Fruit fly (Drosophila melanogaster): ENCODE measurements around the gene Vps37B.

Vps37B gene

DNA sequence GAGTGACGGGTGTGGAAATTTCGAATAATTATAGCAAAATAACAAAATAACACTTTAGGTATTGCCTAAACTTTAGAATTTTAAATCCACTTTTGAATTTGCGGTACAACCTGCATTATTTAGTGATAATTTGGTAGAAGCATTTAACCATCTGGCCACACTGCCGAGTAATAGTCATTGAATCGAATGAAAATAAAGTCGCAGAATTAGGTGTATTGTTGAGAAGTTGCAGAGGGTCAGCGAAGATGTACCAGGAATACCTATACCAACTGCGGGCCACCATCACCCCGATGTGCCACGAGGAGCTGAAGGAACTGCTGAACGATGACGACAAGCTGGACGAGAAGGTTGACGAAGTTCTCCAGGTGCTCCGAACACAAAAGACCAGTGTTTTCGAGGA is at the start of gene Vps37B:
Gene Vps37B (plus strand): TSS at position 134 of the 400 bp plus-strand sequence.
- TF ChIP-seq CG17801 (GFP tag; optimal IDR thresholded peaks at IDR 0.05; ENCODE audit: partially characterized antibody): peak; percentile 4

DNA sequence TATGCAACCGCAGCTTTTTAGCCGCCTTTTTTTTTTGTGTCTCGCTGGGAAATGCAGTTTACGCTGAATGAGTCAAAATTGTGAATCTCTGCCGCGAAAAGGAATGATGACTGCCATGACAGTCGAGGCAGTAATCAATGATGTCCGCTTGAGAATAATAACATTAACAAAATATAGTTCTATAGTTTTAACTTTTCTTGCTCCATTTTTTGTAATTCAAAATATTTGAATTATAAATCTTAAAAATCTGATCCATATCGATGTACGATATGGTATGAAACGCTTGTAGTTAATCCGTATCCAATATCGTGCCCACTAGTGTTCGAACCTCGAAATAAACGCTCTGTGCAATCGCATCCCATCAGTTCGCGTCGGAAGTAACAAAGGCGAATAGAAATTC is 38.2 kb upstream of the Vps37B start:
- no peak for TF ChIP-seq CG17801 (GFP tag; optimal IDR thresholded peaks at IDR 0.05; ENCODE audit: partially characterized antibody)

DNA sequence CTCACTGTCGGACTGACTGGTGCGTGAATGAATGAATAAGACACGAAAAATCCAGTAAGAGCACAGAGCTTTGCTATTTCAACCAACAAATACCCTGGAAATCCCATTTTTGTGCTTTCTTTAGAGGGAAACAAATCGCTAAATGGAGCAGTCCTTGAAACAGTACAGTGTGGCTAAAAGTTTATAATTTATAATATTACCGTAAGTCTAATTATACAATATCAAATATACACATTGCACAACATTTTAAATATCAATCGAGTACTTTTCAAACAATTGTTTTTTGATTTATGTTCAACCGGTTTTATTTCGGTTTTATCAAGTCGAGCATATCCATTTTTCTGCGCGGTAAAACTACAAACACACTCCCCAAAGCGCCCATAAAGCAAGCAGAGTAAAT is 32.7 kb upstream of the Vps37B start:
- TF ChIP-seq CG17801 (GFP tag; optimal IDR thresholded peaks at IDR 0.05; ENCODE audit: partially characterized antibody): no peak

DNA sequence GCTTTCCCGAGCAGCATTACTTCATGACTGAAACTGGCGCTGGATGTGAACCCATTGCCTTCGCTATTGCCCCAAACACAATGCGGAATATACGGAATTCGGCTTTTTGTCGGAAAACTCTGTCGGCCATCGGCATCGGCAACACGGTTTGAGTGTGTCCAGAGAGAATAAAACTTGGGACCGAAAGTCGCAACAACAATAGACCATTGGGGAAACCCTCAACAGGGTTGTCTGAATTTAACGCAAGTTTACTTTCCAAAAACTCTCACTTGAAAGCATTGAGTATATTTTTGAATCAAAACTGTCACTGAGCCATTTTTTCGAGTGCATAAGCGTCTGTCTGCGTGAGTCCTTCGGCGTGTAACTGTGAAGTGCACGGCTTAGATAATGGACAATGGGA is 27.7 kb upstream of the Vps37B start:
- TF ChIP-seq CG17801 (GFP tag; optimal IDR thresholded peaks at IDR 0.05; ENCODE audit: partially characterized antibody): no peak

DNA sequence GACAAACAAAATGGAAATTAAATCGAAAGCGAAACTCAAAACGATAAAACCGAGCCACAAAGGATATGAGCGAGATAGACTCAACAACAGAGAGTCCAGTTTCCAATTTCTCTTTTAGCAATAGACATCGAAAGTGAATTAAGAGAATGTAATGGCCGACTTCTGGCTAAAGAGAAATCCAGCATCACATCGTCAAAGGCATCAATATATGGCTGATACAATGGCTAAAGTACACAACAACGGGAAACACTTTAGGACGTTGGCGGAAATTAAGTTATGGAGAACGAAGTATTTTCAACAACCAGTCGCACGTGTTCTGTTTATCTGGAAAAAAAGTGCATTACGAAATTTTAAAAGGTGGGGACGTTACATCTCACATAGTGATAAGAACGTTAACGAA is 26.4 kb upstream of the Vps37B start:
- TF ChIP-seq CG17801 (GFP tag; optimal IDR thresholded peaks at IDR 0.05; ENCODE audit: partially characterized antibody): no peak

DNA sequence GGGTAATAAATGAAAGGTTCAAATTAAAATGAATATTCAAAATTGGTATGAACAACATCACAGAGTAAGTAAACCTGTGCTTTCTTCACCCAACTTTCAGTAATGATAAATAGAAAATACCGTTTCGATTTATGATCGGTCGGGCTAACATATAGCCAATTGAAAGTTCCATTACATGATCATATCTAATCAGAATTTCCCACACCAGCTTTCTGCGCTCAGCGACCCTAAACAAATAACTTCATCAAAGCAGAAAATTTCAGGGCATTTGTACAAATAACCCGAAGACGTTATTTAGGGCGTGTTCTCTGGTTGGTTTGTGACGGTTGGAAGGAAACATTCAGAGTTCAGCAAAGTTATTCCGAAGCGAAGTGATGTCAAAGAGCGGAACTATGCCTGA is 22.2 kb upstream of the Vps37B start:
- no peak for TF ChIP-seq CG17801 (GFP tag; optimal IDR thresholded peaks at IDR 0.05; ENCODE audit: partially characterized antibody)

DNA sequence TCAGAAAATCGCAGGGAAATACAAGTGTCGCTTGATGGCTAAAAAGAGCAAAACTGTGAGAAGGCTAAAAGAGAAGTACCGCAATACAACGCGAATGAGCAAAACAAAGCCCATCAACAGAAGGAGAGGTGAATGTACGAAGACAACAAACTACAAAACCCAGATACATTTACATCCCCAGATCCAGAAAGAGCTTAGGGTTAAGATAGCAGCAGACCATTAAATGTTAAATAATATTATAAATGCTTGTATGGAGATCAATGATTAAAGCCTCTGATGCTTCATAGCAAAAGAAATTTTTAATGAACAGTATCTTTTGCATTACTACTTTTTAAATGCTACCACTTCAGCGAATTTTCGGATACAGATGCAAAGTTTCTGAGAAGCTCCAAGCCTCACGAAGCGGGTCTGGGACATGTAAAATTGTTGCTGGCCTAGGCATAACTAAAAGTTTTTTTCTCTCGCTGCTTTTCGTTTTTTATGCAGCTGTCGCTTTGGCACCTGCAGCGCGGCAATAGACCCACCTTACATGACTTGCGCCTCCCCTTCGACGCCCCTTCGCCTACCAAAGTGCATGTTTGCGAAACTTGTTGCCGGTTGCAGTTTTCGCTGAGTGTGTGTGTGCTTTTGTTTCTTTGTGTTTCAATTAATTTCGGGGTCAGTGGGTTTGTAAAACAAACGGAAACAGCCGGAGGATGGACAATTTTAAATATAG is 20.5 kb upstream of the Vps37B start:
- TF ChIP-seq CG17801 (GFP tag; optimal IDR thresholded peaks at IDR 0.05; ENCODE audit: partially characterized antibody): no peak

DNA sequence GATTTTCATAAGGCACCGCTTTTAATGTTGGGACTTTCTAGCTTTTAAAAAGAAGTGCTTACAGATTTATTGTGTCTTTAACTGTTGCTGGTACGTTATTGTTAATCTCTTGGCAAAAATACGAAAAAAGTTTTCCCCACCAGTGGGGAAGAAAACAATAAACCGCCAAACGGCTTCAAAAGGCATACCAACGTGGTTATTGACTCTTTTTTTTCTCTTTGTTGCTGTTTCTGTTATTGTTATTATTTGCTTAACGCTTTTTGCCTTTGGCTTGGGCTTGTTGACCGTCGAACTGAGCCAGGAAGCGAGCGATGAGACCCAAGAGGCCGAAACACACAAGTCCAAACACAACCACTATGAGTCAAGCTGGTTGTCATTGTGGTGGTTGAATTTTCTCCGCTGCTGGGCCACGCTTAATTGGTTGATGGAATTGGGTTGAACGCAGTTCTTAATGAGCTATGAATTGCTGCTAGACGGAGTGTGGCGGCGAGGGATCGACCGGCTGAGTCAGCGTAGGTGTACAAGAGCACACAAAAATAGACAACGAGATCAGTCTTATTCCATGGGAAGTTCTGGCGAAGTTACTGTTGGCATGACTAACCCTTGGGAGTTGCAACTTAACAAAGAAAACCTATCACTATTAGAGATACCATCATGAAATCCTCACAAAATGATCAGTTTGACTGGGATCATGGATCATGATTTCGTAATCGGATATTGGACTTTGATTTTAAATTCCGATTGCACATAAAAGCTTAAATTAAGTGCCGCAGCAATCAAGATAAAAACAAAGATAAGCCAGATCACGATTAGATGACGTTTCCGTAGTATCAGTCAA is 18.5 kb upstream of the Vps37B start:
- no peak for TF ChIP-seq CG17801 (GFP tag; optimal IDR thresholded peaks at IDR 0.05; ENCODE audit: partially characterized antibody)

DNA sequence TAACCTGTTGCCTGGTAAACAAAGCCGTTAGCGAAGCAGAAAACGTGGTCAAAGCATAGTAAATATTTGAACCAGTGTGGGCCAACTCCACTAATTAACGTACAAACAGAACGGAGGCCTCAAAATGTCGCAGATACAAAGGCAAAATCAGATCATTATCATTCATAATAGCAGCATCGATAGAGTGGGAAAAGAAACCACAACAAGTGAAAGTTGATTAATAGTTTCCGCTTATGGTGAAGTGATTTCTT is 17.9 kb upstream of the Vps37B start:
- no peak for TF ChIP-seq CG17801 (GFP tag; optimal IDR thresholded peaks at IDR 0.05; ENCODE audit: partially characterized antibody)

DNA sequence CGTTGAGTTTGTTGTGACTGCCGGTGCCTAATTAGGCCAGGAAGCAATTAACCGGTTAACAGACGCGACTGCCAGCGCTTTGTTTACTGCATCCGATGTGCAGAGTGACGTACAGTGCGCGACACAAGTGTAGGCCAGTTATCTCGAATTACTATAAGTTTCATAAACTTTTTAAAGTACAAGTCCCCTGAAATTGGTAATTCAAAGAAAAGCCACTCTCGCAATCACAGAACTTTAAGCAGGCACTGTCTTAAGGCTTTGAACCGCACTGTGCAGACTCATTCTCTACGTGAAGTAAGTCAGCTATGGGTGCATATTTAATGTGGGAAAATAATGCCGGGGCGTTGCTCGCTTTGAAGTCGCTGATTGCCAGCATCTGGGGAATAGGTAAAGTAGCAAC is 16.5 kb upstream of the Vps37B start:
- peak; percentile 57 for TF ChIP-seq CG17801 (GFP tag; optimal IDR thresholded peaks at IDR 0.05; ENCODE audit: partially characterized antibody)

DNA sequence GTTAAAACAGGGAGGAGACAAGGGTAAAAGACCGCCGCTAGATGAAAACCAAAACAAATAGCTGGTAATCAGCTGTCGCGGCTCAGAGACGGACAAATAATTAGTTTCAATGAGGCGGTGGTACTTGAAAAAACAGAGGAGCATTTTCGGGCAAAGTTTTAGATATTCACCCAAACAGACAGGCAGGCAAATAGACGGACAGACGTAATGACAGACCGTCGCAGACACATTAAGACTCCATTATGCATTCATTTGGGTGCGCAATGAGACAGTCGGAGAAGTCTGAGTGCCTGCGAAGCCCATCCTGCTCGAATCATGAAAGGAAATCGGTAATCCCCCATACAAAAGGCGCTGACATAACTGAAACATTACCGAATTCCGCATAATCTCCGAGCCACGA is 14.6 kb upstream of the Vps37B start:
- no peak for TF ChIP-seq CG17801 (GFP tag; optimal IDR thresholded peaks at IDR 0.05; ENCODE audit: partially characterized antibody)

DNA sequence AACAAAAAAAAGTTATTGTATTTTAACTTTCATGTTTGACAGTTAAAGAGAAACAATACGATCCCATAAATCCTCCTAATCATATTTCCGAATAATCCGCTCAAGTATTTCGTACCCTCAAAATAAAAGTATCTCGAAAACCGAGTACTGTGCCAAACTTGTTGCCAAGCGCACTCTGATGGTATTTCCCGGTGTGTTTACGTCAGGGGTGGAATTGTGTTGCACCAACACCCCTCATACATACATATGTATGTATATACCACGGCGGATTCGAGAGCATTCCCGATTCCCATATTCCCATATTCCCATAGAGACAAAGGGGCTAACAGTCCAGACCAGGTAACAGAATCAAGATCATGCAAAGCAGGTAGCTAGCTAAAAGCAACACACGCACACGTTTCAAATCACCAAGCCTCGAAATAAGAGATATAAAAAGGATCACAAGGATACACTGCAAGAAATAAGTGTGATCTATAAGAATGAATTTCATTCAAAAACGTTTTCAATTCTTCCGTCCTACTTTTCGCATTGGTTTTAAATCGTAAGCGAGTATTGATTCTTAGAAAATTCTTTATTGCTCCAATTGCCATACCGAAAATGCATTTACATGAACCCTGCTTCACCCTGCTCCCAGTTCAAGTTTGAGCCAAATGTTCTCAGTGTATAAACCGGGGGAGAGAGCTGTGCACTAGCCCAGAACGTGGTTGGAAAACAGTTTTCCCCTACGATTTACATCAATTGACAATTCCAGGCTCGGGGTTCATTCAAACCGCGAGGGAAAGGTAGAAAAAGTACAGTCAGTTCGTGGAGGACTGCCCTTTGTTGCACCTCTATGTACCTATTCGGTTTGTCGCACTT is 13.8 kb upstream of the Vps37B start:
- TF ChIP-seq CG17801 (GFP tag; optimal IDR thresholded peaks at IDR 0.05; ENCODE audit: partially characterized antibody): no peak

DNA sequence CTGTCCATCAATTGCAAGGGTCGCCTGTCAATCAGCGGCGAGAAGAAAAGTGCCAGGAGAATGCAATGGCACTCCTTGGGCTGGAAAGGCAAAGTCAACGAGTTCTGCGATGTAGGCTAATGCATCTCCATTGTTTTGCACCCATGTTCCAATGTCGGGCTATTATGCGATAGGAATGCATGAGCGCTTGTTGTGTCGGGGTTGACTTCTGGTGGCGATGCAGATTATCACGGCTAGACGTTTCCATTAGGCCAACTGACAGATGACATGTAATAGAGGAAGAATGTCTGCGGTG is 13.3 kb upstream of the Vps37B start:
- no peak for TF ChIP-seq CG17801 (GFP tag; optimal IDR thresholded peaks at IDR 0.05; ENCODE audit: partially characterized antibody)

DNA sequence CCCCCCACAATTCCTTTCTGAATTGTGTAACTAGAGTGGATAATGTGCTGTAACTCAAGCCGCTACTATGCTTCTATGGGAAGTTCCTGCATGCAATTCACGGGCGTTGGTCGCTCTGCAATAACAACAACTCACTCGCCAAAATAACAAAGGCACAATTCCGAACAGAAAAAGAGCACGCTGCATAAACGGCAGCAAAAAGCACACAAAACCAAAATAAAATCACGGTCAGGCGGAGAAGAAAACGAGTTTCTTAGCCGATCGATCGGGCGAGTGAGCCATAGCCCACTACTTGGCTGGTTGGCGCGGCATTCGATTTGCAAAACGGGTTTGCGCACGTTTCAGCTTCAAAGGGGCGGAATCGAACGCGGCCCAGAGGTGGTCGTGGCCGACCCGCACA is 12.6 kb upstream of the Vps37B start:
- TF ChIP-seq CG17801 (GFP tag; optimal IDR thresholded peaks at IDR 0.05; ENCODE audit: partially characterized antibody): no peak

DNA sequence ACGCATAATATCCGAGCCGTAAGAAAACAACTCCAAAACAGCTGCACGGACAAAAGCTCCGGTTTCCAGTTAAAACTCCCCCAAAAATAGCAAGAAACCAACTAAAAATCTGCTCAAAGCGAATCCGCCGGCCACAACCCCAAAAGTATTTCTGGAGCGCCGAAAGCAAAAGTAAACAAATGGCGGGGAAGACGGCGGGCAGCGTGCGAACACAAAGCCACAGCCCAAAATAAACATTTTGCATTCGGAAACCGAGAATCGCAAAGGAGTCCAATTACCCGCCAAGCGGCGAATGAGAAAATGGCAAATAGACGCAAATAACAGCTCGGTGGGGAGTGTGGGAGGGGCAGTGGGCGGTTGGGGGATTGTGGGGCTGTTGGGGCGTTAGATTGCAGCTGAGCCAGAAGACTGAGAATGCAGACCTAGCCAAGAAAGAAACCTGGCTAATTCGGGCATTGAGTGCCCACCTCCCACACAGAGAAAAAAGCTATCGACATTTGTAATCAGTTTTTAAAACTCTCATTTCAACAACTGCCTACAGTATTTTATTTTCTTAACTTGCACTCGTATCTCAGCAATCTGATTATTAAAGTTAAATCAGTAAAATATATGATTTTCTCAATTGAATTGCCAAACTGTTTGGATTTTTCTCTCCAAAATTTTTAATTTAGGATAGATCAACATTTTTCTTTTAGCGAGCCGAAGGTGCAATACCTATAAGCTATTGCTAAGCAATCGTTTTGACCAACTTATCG is 11.6 kb upstream of the Vps37B start:
- TF ChIP-seq CG17801 (GFP tag; optimal IDR thresholded peaks at IDR 0.05; ENCODE audit: partially characterized antibody): no peak

Measured in ovary, adult (tissue).